Worm (Caenorhabditis elegans) whole organism, young adult: ENCODE data around the gene Y39G8B.2.
A peak's percentile ranks its signal among the peaks of the same experiment; 100 is the strongest.
"Not testable (repeated sequence)": the region's sequence is repeated elsewhere in the genome, so short reads cannot be mapped to it uniquely, and the experiment has no call there.

Experiments
- B0035.1 ChIP-seq: sonication (generic microtip); optimal IDR thresholded peaks from 2 replicates; lab custom pipeline; 2016; ENCODE audit warnings: missing genetic modification characterization, mild to moderate bottlenecking, missing compliant biosample characterization, missing genotype, missing genetic modification reagents
- B0336.3 ChIP-seq: fragments of 200-800 bp; sonication (Bioruptor generic); IDR thresholded peaks from 2 replicates; pipeline ENCODE4 v1.3.6; 2022; ENCODE audit warnings: missing genetic modification characterization, missing compliant biosample characterization
- F10E7.11 ChIP-seq: sonication (generic microtip); optimal IDR thresholded peaks from 2 replicates; lab custom pipeline; 2017; ENCODE audit warnings: mild to moderate bottlenecking, missing genetic modification characterization, moderate library complexity, missing compliant biosample characterization
- F37B4.10 ChIP-seq: fragments of 200-800 bp; sonication (Bioruptor generic); IDR thresholded peaks from 2 replicates; pipeline ENCODE4 v1.3.6; 2022; ENCODE audit warnings: missing genetic modification characterization, missing compliant biosample characterization
- F57A8.1 ChIP-seq: fragments of 200-800 bp; sonication (Bioruptor generic); optimal IDR thresholded peaks from 2 replicates; lab custom pipeline; 2018; ENCODE audit warnings: mild to moderate bottlenecking, missing genetic modification characterization, moderate library complexity, missing compliant biosample characterization
- T07F8.4 ChIP-seq: sonication (generic microtip); optimal IDR thresholded peaks from 2 replicates; lab custom pipeline; 2016; ENCODE audit warnings: mild to moderate bottlenecking, missing genetic modification characterization, moderate library complexity, missing compliant biosample characterization
- ama-1 ChIP-seq, 3 experiments: fragments of 150-350 bp in 1 of 3; sonication (generic microtip) in 2 of 3; optimal IDR thresholded peaks; 2 replicates each; lab custom pipeline; 2014 to 2018; ENCODE audit warnings: missing biosample characterization in 2 of 3, missing genetic modification characterization in 2 of 3, missing genetic modification reagents in 2 of 3
- aptf-2 ChIP-seq: fragments of 200-800 bp; sonication (Bioruptor generic); conservative IDR thresholded peaks from 2 replicates; pipeline ENCODE4 v1.3.6; 2022; ENCODE audit warnings: missing genetic modification reagents, missing genetic modification characterization, missing compliant biosample characterization
- attf-3 ChIP-seq: fragments of 200-800 bp; sonication (Bioruptor generic); conservative IDR thresholded peaks from 2 replicates; pipeline ENCODE4 v1.3.6; 2022; ENCODE audit warnings: missing genetic modification reagents, missing genetic modification characterization, missing compliant biosample characterization
- bed-1 ChIP-seq: fragments of 200-800 bp; sonication (Bioruptor generic); IDR thresholded peaks from 2 replicates; pipeline ENCODE4 v1.3.6; 2022; ENCODE audit warnings: missing genetic modification reagents, missing genetic modification characterization, missing compliant biosample characterization
- ccch-3 ChIP-seq: fragments of 200-800 bp; sonication (Bioruptor generic); optimal IDR thresholded peaks from 2 replicates; lab custom pipeline; 2018; ENCODE audit warnings: mild to moderate bottlenecking, missing genetic modification characterization, missing compliant biosample characterization
- ceh-58 ChIP-seq: fragments of 200-800 bp; sonication (Bioruptor generic); IDR thresholded peaks from 2 replicates; pipeline ENCODE4 v1.3.6; 2022; ENCODE audit warnings: missing genetic modification characterization, missing compliant biosample characterization
- chd-7 ChIP-seq: sonication (generic microtip); optimal IDR thresholded peaks from 2 replicates; lab custom pipeline; 2016; ENCODE audit warnings: mild to moderate bottlenecking, missing genetic modification characterization, moderate library complexity, missing compliant biosample characterization
- dpl-1 ChIP-seq: fragments of 150-350 bp; optimal IDR thresholded peaks from 2 replicates; lab custom pipeline; 2014; ENCODE audit warnings: missing biosample characterization, missing genetic modification reagents, missing genetic modification characterization
- egrh-3 ChIP-seq: fragments of 200-800 bp; sonication (Bioruptor generic); IDR thresholded peaks from 2 replicates; pipeline ENCODE4 v1.3.6; 2022; ENCODE audit warnings: missing genetic modification reagents, missing genetic modification characterization, missing compliant biosample characterization
- ekl-4 ChIP-seq: fragments of 200-800 bp; sonication (Bioruptor generic); IDR thresholded peaks from 2 replicates; pipeline ENCODE4 v1.3.6; 2022; ENCODE audit warnings: missing genetic modification reagents, missing genetic modification characterization, missing compliant biosample characterization
- gei-17 ChIP-seq: fragments of 200-800 bp; sonication (Bioruptor generic); optimal IDR thresholded peaks from 2 replicates; lab custom pipeline; 2018; ENCODE audit warnings: mild to moderate bottlenecking, missing genetic modification characterization, missing compliant biosample characterization
- hlh-12 ChIP-seq: sonication (generic microtip); optimal IDR thresholded peaks from 2 replicates; lab custom pipeline; 2016; ENCODE audit warnings: missing genetic modification characterization, missing compliant biosample characterization
- hrde-1 ChIP-seq: sonication (generic microtip); optimal IDR thresholded peaks from 2 replicates; lab custom pipeline; 2016; ENCODE audit warnings: missing genetic modification characterization, mild to moderate bottlenecking, missing compliant biosample characterization, moderate library complexity, missing genotype, missing genetic modification reagents, borderline replicate concordance
- lag-1 ChIP-seq: fragments of 200-800 bp; sonication (Bioruptor generic); IDR thresholded peaks from 2 replicates; pipeline ENCODE4 v1.3.6; 2022; ENCODE audit warnings: missing genetic modification reagents, missing genetic modification characterization, missing compliant biosample characterization
- let-607 ChIP-seq, 2 experiments: fragments of 200-800 bp in 1 of 2; sonication (Bioruptor generic) in 1 of 2; sonication (generic microtip) in 1 of 2; optimal IDR thresholded peaks; 2 replicates each; lab custom pipeline; 2016 to 2018; ENCODE audit warnings: mild to moderate bottlenecking in 2 of 2, missing compliant biosample characterization in 2 of 2, missing genetic modification characterization in 2 of 2, moderate library complexity in 2 of 2, missing genotype in 1 of 2
- lin-54 ChIP-seq: fragments of 200-800 bp; sonication (Bioruptor generic); optimal IDR thresholded peaks from 2 replicates; lab custom pipeline; 2018; ENCODE audit warnings: mild to moderate bottlenecking, missing genetic modification characterization, missing compliant biosample characterization
- lsl-1 ChIP-seq: fragments of 200-800 bp; sonication (Bioruptor generic); optimal IDR thresholded peaks from 2 replicates; lab custom pipeline; 2018; ENCODE audit warnings: mild to moderate bottlenecking, missing genetic modification characterization, moderate library complexity, missing compliant biosample characterization
- mcd-1 ChIP-seq: fragments of 200-800 bp; sonication (Bioruptor generic); IDR thresholded peaks from 2 replicates; pipeline ENCODE4 v1.3.6; 2022; ENCODE audit warnings: missing genetic modification reagents, missing genetic modification characterization, missing compliant biosample characterization
- nfya-1 ChIP-seq: sonication (generic microtip); optimal IDR thresholded peaks from 2 replicates; lab custom pipeline; 2017; ENCODE audit warnings: antibody characterized with exemption, missing compliant biosample characterization, missing genetic modification characterization, borderline replicate concordance; ENCODE audit not compliant: insufficient read depth
- nfya-2 ChIP-seq: fragments of 200-800 bp; sonication (Bioruptor generic); IDR thresholded peaks from 2 replicates; pipeline ENCODE4 v1.3.6; 2022; ENCODE audit warnings: missing genetic modification reagents, missing genetic modification characterization, missing compliant biosample characterization
- nhr-80 ChIP-seq: sonication (generic microtip); optimal IDR thresholded peaks from 2 replicates; lab custom pipeline; 2016; ENCODE audit warnings: missing genetic modification characterization, missing compliant biosample characterization
- snpc-4 ChIP-seq, 5 experiments: fragments of 150-350 bp in 1 of 5; sonication (generic microtip) in 4 of 5; optimal IDR thresholded peaks; 2 replicates each; lab custom pipeline; 2014 to 2018; ENCODE audit warnings: missing genetic modification characterization in 5 of 5, missing biosample characterization in 3 of 5, antibody characterized with exemption in 2 of 5, mild to moderate bottlenecking in 2 of 5, missing compliant biosample characterization in 2 of 5, missing genotype in 2 of 5, moderate library complexity in 2 of 5, missing genetic modification reagents in 1 of 5
- tbp1 ChIP-seq: fragments of 200-800 bp; sonication (Bioruptor generic); optimal IDR thresholded peaks from 2 replicates; lab custom pipeline; 2018; ENCODE audit warnings: mild to moderate bottlenecking, missing genetic modification characterization, missing compliant biosample characterization
- tbx-9 ChIP-seq: sonication (generic microtip); optimal IDR thresholded peaks from 2 replicates; lab custom pipeline; 2016; ENCODE audit warnings: borderline replicate concordance, missing genetic modification characterization, inconsistent platforms, missing compliant biosample characterization
- zfh-2 ChIP-seq: fragments of 200-800 bp; sonication (Bioruptor generic); conservative IDR thresholded peaks from 2 replicates; pipeline ENCODE4 v1.3.6; 2022; ENCODE audit warnings: missing genetic modification reagents, missing genetic modification characterization, missing compliant biosample characterization
- ztf-26 ChIP-seq: sonication (generic microtip); optimal IDR thresholded peaks from 2 replicates; lab custom pipeline; 2017; ENCODE audit warnings: missing genetic modification characterization, missing compliant biosample characterization

Gene Y39G8B.2

ce11 chrII:13974136-13974535 is 1.9 kb downstream of the Y39G8B.2 start (continued):
- no peak for TF ChIP-seq ekl-4 (GFP tag; lab: Robert Waterston, UW)

- peak; percentile 52 to 64 for TF ChIP-seq let-607 (tag; optimal IDR thresholded peaks at IDR 0.05; lab: Kevin White, UChicago)
- no peak for TF ChIP-seq dpl-1 (GFP tag; lab: Kevin White, UChicago)
- TF ChIP-seq nfya-2 (GFP tag; lab: Robert Waterston, UW), result no peak
- peak; percentile 55 for TF ChIP-seq nhr-80 (tag; lab: Kevin White, UChicago)
- TF ChIP-seq snpc-4 (GFP tag; optimal IDR thresholded peaks at IDR 0.05; lab: Kevin White, UChicago), result no peak
- peak in 1 of 4 experiments; percentile 8 for TF ChIP-seq snpc-4 (tag; optimal IDR thresholded peaks at IDR 0.05; lab: Kevin White, UChicago)
These were observed 2.5 kb downstream of the Y39G8B.2 start, which contains the start of gene Y39G8B.1 for ce11 chrII:13973514-13973913. Y39G8B.1 (minus strand) TSS chrII:13973812.

ce11 chrII:13972199-13972598 is 3.8 kb downstream of the Y39G8B.2 start:
- TF ChIP-seq zfh-2 (GFP tag; lab: Robert Waterston, UW) (peak; percentile 55; the same call in 1 of the 2 replicates), snpc-4 (GFP tag; optimal IDR thresholded peaks at IDR 0.05; lab: Kevin White, UChicago) (no peak), snpc-4 (tag; optimal IDR thresholded peaks at IDR 0.05; lab: Kevin White, UChicago) (no peak), F37B4.10 (GFP tag; lab: Robert Waterston, UW) (0 out of 2 replicates have a peak, but pooled peaks have one; percentile 84)

- no peak for TF ChIP-seq egrh-3 (GFP tag; lab: Robert Waterston, UW)
- no peak for TF ChIP-seq lsl-1 (GFP tag; lab: Kevin White, UChicago)
- no peak for TF ChIP-seq bed-1 (GFP tag; lab: Robert Waterston, UW)
- no peak for TF ChIP-seq ccch-3
- TF ChIP-seq attf-3, result no peak
- TF ChIP-seq nfya-1 (tag; lab: Kevin White, UChicago), result no peak
- TF ChIP-seq T07F8.4 (tag; lab: Kevin White, UChicago), result no peak
- TF ChIP-seq F10E7.11, result no peak
- no peak for TF ChIP-seq ama-1 (optimal IDR thresholded peaks at IDR 0.05; lab: Kevin White, UChicago)
- no peak for TF ChIP-seq ama-1 (GFP tag; optimal IDR thresholded peaks at IDR 0.05; lab: Kevin White, UChicago)
- no peak for TF ChIP-seq tbx-9 (tag; lab: Kevin White, UChicago)
- TF ChIP-seq chd-7 (tag; lab: Kevin White, UChicago), result no peak
- no peak for TF ChIP-seq aptf-2 (GFP tag; lab: Robert Waterston, UW)
These were observed 7.0 kb downstream of the Y39G8B.2 start, which contains the start of gene sre-43 for ce11 chrII:13968979-13969378. sre-43 (minus strand) TSS chrII:13969079.

ce11 chrII:13968007-13968406 is 8.0 kb downstream of the Y39G8B.2 start:
- not testable (repeated sequence) for TF ChIP-seq snpc-4 (GFP tag; optimal IDR thresholded peaks at IDR 0.05; lab: Kevin White, UChicago)
- TF ChIP-seq snpc-4 (tag; optimal IDR thresholded peaks at IDR 0.05; lab: Kevin White, UChicago) (peak in 1 of 4 experiments; percentile 47), lag-1 (0 out of 2 replicates have a peak, but pooled peaks have one; percentile 40), zfh-2 (GFP tag; lab: Robert Waterston, UW) (peak; percentile 51; the same call in 1 of the 2 replicates), egrh-3 (GFP tag; lab: Robert Waterston, UW) (peak; percentile 36; the same call in 1 of the 2 replicates)

ce11 chrII:13966242-13966641 is 9.8 kb downstream of the Y39G8B.2 start, which contains the start of gene W07G1.7:
W07G1.7 (minus strand) TSS chrII:13966342.
- no peak for TF ChIP-seq ceh-58 (GFP tag; lab: Robert Waterston, UW)
- no peak for TF ChIP-seq F57A8.1 (GFP tag; lab: Kevin White, UChicago)
- TF ChIP-seq gei-17, result no peak
- no peak for TF ChIP-seq tbp1 (GFP tag; lab: Kevin White, UChicago)
- no peak for TF ChIP-seq nfya-2 (GFP tag; lab: Robert Waterston, UW)
- TF ChIP-seq B0035.1 (tag; lab: Kevin White, UChicago), result no peak
- no peak for TF ChIP-seq mcd-1 (GFP tag; lab: Robert Waterston, UW)
- TF ChIP-seq hlh-12, result no peak
- TF ChIP-seq hrde-1 (tag; lab: Kevin White, UChicago), result no peak
- TF ChIP-seq attf-3, result no peak
- TF ChIP-seq tbx-9 (tag; lab: Kevin White, UChicago), result no peak
- TF ChIP-seq ztf-26, result no peak
- TF ChIP-seq chd-7 (tag; lab: Kevin White, UChicago), result no peak
- TF ChIP-seq F37B4.10 (GFP tag; lab: Robert Waterston, UW), result no peak
- TF ChIP-seq lin-54 (GFP tag; lab: Kevin White, UChicago), result no peak
- TF ChIP-seq B0336.3, result no peak
